Fruit fly (Drosophila melanogaster): ENCODE measurements around the gene spg.

spg gene

dm6 chr3R:28891513-28892097 lies 46.5 kb downstream of the spg start:
- TF ChIP-seq Mnt (GFP tag; optimal IDR thresholded peaks at IDR 0.05), result no peak
- TF ChIP-seq Clk (GFP tag; optimal IDR thresholded peaks at IDR 0.05), result no peak
- TF ChIP-seq cnc (optimal IDR thresholded peaks at IDR 0.05), result no peak
- no peak for TF ChIP-seq toe (GFP tag; optimal IDR thresholded peaks at IDR 0.05)
- no peak for TF ChIP-seq CG5204 (GFP tag; optimal IDR thresholded peaks at IDR 0.05)
- no peak for TF ChIP-seq CG7101 (tag; optimal IDR thresholded peaks at IDR 0.05)
- TF ChIP-seq pad (GFP tag; optimal IDR thresholded peaks at IDR 0.05), result no peak
- TF ChIP-seq cic (GFP tag; optimal IDR thresholded peaks at IDR 0.05), result peak; percentile 10

dm6 chr3R:28895014-28895413 lies 49.9 kb downstream of the spg start:
- TF ChIP-seq CG12768 (GFP tag; optimal IDR thresholded peaks at IDR 0.05) (no peak), CG7101 (tag; optimal IDR thresholded peaks at IDR 0.05) (no peak), kay (GFP tag; ENCODE audit: borderline replicate concordance) (no peak), tj (GFP tag; optimal IDR thresholded peaks at IDR 0.05) (peak; percentile 40)

dm6 chr3R:28897891-28898290 lies 52.8 kb downstream of the spg start:
- TF ChIP-seq CG5204 (GFP tag; optimal IDR thresholded peaks at IDR 0.05) (no peak), tj (GFP tag; optimal IDR thresholded peaks at IDR 0.05) (no peak), Hr96 (GFP tag; optimal IDR thresholded peaks at IDR 0.05) (no peak)

- TF ChIP-seq kay (GFP tag; ENCODE audit: borderline replicate concordance) (no peak), bab1 (GFP tag; optimal IDR thresholded peaks at IDR 0.05) (no peak), cnc (optimal IDR thresholded peaks at IDR 0.05) (no peak), Mnt (GFP tag; optimal IDR thresholded peaks at IDR 0.05) (no peak), Clk (GFP tag; optimal IDR thresholded peaks at IDR 0.05) (no peak), CG14711 (tag; optimal IDR thresholded peaks at IDR 0.05) (no peak), Crg-1 (GFP tag; optimal IDR thresholded peaks at IDR 0.05) (no peak), cic (GFP tag; optimal IDR thresholded peaks at IDR 0.05) (no peak), tj (GFP tag; optimal IDR thresholded peaks at IDR 0.05) (no peak), CG11617 (GFP tag; optimal IDR thresholded peaks at IDR 0.05) (no peak), CG5204 (GFP tag; optimal IDR thresholded peaks at IDR 0.05) (no peak), CG1620 (GFP tag; optimal IDR thresholded peaks at IDR 0.05) (no peak), CG7101 (tag; optimal IDR thresholded peaks at IDR 0.05) (no peak), ovo (GFP tag; optimal IDR thresholded peaks at IDR 0.05) (no peak), pad (GFP tag; optimal IDR thresholded peaks at IDR 0.05) (no peak), Hr96 (GFP tag; optimal IDR thresholded peaks at IDR 0.05) (no peak), CG12768 (GFP tag; optimal IDR thresholded peaks at IDR 0.05) (no peak), toe (GFP tag; optimal IDR thresholded peaks at IDR 0.05) (no peak)
Observed at dm6 chr3R:28898921-28899545, 54.0 kb downstream of the spg start.

dm6 chr3R:28901468-28902163 lies 56.5 kb downstream of the spg start:
- TF ChIP-seq Clk (GFP tag; optimal IDR thresholded peaks at IDR 0.05), result no peak
- no peak for TF ChIP-seq cnc (optimal IDR thresholded peaks at IDR 0.05)
- TF ChIP-seq ovo (GFP tag; optimal IDR thresholded peaks at IDR 0.05), result no peak
- no peak for TF ChIP-seq Hr96 (GFP tag; optimal IDR thresholded peaks at IDR 0.05)
- peak; percentile 44 for TF ChIP-seq kay (GFP tag; ENCODE audit: borderline replicate concordance)
- TF ChIP-seq toe (GFP tag; optimal IDR thresholded peaks at IDR 0.05), result no peak

- TF ChIP-seq kay (GFP tag; ENCODE audit: borderline replicate concordance) (no peak), CG7101 (tag; optimal IDR thresholded peaks at IDR 0.05) (no peak), Clk (GFP tag; optimal IDR thresholded peaks at IDR 0.05) (no peak), toe (GFP tag; optimal IDR thresholded peaks at IDR 0.05) (no peak), cnc (optimal IDR thresholded peaks at IDR 0.05) (no peak), ovo (GFP tag; optimal IDR thresholded peaks at IDR 0.05) (no peak), CG14711 (tag; optimal IDR thresholded peaks at IDR 0.05) (no peak), Crg-1 (GFP tag; optimal IDR thresholded peaks at IDR 0.05) (no peak), CG7045 (GFP tag; optimal IDR thresholded peaks at IDR 0.05) (no peak), pad (GFP tag; optimal IDR thresholded peaks at IDR 0.05) (no peak), Hr96 (GFP tag; optimal IDR thresholded peaks at IDR 0.05) (no peak), bab1 (GFP tag; optimal IDR thresholded peaks at IDR 0.05) (no peak), CG11617 (GFP tag; optimal IDR thresholded peaks at IDR 0.05) (no peak), CG33017 (tag; optimal IDR thresholded peaks at IDR 0.05) (no peak)
Observed at dm6 chr3R:28903392-28903791, 58.3 kb downstream of the spg start.

- TF ChIP-seq pad (GFP tag; optimal IDR thresholded peaks at IDR 0.05), result no peak
- TF ChIP-seq Hr96 (GFP tag; optimal IDR thresholded peaks at IDR 0.05), result no peak
- TF ChIP-seq CG7045 (GFP tag; optimal IDR thresholded peaks at IDR 0.05), result no peak
- no peak for TF ChIP-seq CG5204 (GFP tag; optimal IDR thresholded peaks at IDR 0.05)
- TF ChIP-seq Mnt (GFP tag; optimal IDR thresholded peaks at IDR 0.05), result no peak
- TF ChIP-seq ovo (GFP tag; optimal IDR thresholded peaks at IDR 0.05), result no peak
- TF ChIP-seq toe (GFP tag; optimal IDR thresholded peaks at IDR 0.05), result no peak
- TF ChIP-seq cic (GFP tag; optimal IDR thresholded peaks at IDR 0.05), result no peak
- TF ChIP-seq CG33017 (tag; optimal IDR thresholded peaks at IDR 0.05), result no peak
- TF ChIP-seq CG7101 (tag; optimal IDR thresholded peaks at IDR 0.05), result no peak
Observed at dm6 chr3R:28904174-28904573, 59.1 kb downstream of the spg start.
